Comparison of ENCODE assay signal across 1 fruit fly cellular context in the genomic region with DNA sequence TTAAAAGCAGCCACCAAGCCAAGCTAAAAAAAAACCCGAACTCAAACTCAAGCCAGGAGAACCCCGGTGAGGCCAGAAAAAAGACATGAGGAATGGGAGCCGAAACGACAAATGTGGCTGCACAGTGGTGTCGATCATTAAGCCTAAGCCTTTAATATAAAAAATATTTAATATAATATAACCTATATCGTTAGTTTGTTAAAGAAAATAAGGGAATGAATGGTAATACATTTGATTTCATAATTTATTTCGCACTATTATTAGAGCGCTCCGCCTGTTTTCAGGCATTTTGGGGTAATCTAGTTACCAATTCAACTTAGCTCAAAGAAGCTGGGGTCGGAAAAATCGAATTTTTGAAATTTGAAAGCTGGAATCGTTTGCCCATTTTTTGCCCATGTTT.
A peak's percentile ranks its signal among the peaks of the same experiment; 100 is the strongest.
TF ChIP-seq lines count a peak whose summit lies in the region.

No protein-coding gene starts in this region.

TF ChIP-seq in whole organism, prepupa, 60 proteins besides CTCF, POLR2A, EP300 and RAD21 (continued from another document):
- TF ChIP-seq CG34406 (GFP tag; optimal IDR thresholded peaks at IDR 0.05; lab: Kevin White, UChicago) (peak; percentile 38), CG10669 (GFP tag; optimal IDR thresholded peaks at IDR 0.05; lab: Kevin White, UChicago) (peak; percentile 58), fkh (GFP tag; optimal IDR thresholded peaks at IDR 0.05; lab: Kevin White, UChicago) (no peak), CG4318 (GFP tag; optimal IDR thresholded peaks at IDR 0.05; lab: Kevin White, UChicago) (peak; percentile 14), fd85E (GFP tag; optimal IDR thresholded peaks at IDR 0.05; lab: Kevin White, UChicago) (no peak), vri (GFP tag; optimal IDR thresholded peaks at IDR 0.05; lab: Kevin White, UChicago) (no peak), Eip75B (GFP tag; optimal IDR thresholded peaks at IDR 0.05; lab: Kevin White, UChicago) (no peak), Sox14 (GFP tag; optimal IDR thresholded peaks at IDR 0.05; lab: Kevin White, UChicago) (no peak), OdsH (GFP tag; optimal IDR thresholded peaks at IDR 0.05; lab: Kevin White, UChicago) (peak; percentile 66), cyc (GFP tag; optimal IDR thresholded peaks at IDR 0.05; lab: Kevin White, UChicago) (no peak), esn (GFP tag; optimal IDR thresholded peaks at IDR 0.05; lab: Kevin White, UChicago) (peak; percentile 37), Ets96B (tag; optimal IDR thresholded peaks at IDR 0.05; lab: Kevin White, UChicago) (peak; percentile 54), CG7368 (GFP tag; optimal IDR thresholded peaks at IDR 0.05; lab: Kevin White, UChicago) (no peak), Hr4 (GFP tag; optimal IDR thresholded peaks at IDR 0.05; lab: Kevin White, UChicago) (no peak), CG16779 (tag; optimal IDR thresholded peaks at IDR 0.05; lab: Kevin White, UChicago) (peak; percentile 14), fd59A (GFP tag; optimal IDR thresholded peaks at IDR 0.05; lab: Kevin White, UChicago) (peak; percentile 43), acj6 (GFP tag; optimal IDR thresholded peaks at IDR 0.05; lab: Kevin White, UChicago) (peak; percentile 60), Blimp-1 (GFP tag; optimal IDR thresholded peaks at IDR 0.05; lab: Kevin White, UChicago) (no peak), spab (GFP tag; optimal IDR thresholded peaks at IDR 0.05; lab: Kevin White, UChicago) (peak; percentile 44), CG10631 (GFP tag; optimal IDR thresholded peaks at IDR 0.05; lab: Kevin White, UChicago) (peak; percentile 33), CG11762 (GFP tag; optimal IDR thresholded peaks at IDR 0.05; lab: Kevin White, UChicago; ENCODE audit: insufficient read depth) (peak; percentile 56), Hr39 (GFP tag; optimal IDR thresholded peaks at IDR 0.05; lab: Kevin White, UChicago) (no peak), CG6163 (GFP tag; IDR thresholded peaks at IDR 0.05; lab: Robert Waterston, UW) (no peak), CG1621 (tag; optimal IDR thresholded peaks at IDR 0.05; lab: Kevin White, UChicago) (no peak), Gug (GFP tag; IDR thresholded peaks at IDR 0.05; lab: Robert Waterston, UW) (no peak), CG15336 (GFP tag; IDR thresholded peaks at IDR 0.05; lab: Robert Waterston, UW) (no peak), CG9139 (GFP tag; optimal IDR thresholded peaks at IDR 0.05; lab: Kevin White, UChicago) (no peak), topi (GFP tag; optimal IDR thresholded peaks at IDR 0.05; lab: Kevin White, UChicago) (no peak), dsx (GFP tag; optimal IDR thresholded peaks at IDR 0.05; lab: Kevin White, UChicago; ENCODE audit: poor library complexity, severe bottlenecking) (no peak), CG3919 (GFP tag; optimal IDR thresholded peaks at IDR 0.05; lab: Kevin White, UChicago) (peak; percentile 21), net (GFP tag; optimal IDR thresholded peaks at IDR 0.05; lab: Kevin White, UChicago) (no peak), Sox102F (GFP tag; optimal IDR thresholded peaks at IDR 0.05; lab: Kevin White, UChicago) (no peak), CG3032 (tag; optimal IDR thresholded peaks at IDR 0.05; lab: Kevin White, UChicago) (peak; percentile 54), Lpt (GFP tag; optimal IDR thresholded peaks at IDR 0.05; lab: Kevin White, UChicago) (no peak), dac (GFP tag; optimal IDR thresholded peaks at IDR 0.05; lab: Kevin White, UChicago) (no peak), CG32006 (GFP tag; optimal IDR thresholded peaks at IDR 0.05; lab: Kevin White, UChicago) (peak; percentile 40)
